Worm (Caenorhabditis elegans): Measurements from ENCODE around the gene srg-69.

The srg-69 gene

ce11 chrII:5358137-5358745 is 2.8 kb downstream of the srg-69 start, which contains the start of the genes F09E5.11 and bmy-1 (continued):
- TF ChIP-seq Y105C5A.15 (GFP tag; IDR thresholded peaks at IDR 0.05) (no peak), egl-43 (GFP tag; IDR thresholded peaks at IDR 0.05) (no peak), lin-1 (GFP tag; IDR thresholded peaks at IDR 0.05) (no peak), hlh-30 (tag; optimal IDR thresholded peaks at IDR 0.05; ENCODE audit: insufficient read depth) (peak; percentile 58), sdz-12 (GFP tag; optimal IDR thresholded peaks at IDR 0.05) (peak; percentile 27), zag-1 (tag; optimal IDR thresholded peaks at IDR 0.05) (no peak), nhr-237 (tag; optimal IDR thresholded peaks at IDR 0.05) (no peak), tag-97 (GFP tag; IDR thresholded peaks at IDR 0.05) (no peak), hmg-1.1 (GFP tag; IDR thresholded peaks at IDR 0.05) (peak; percentile 72), R02D3.7 (tag; optimal IDR thresholded peaks at IDR 0.05) (peak; percentile 93), unc-39 (tag; optimal IDR thresholded peaks at IDR 0.05) (no peak), madf-9 (GFP tag; conservative IDR thresholded peaks at IDR 0.05) (peak; percentile 67), egl-27 (tag; optimal IDR thresholded peaks at IDR 0.05) (no peak), nhr-28 (tag; optimal IDR thresholded peaks at IDR 0.05) (peak; percentile 53), saeg-2 (GFP tag; IDR thresholded peaks at IDR 0.05) (peak; percentile 60; the same call in 1 of the 2 replicates), daf-8 (GFP tag; IDR thresholded peaks at IDR 0.05) (no peak), ama-1 (optimal IDR thresholded peaks at IDR 0.05) (peak; percentile 19), ces-1 (GFP tag; optimal IDR thresholded peaks at IDR 0.05) (no peak), nhr-6 (tag; optimal IDR thresholded peaks at IDR 0.05) (peak; percentile 70), nhr-41 (GFP tag; IDR thresholded peaks at IDR 0.05) (no peak), lin-39 (tag; optimal IDR thresholded peaks at IDR 0.05) (no peak), pha-4 (GFP tag; IDR thresholded peaks at IDR 0.05) (peak; percentile 67), pha-4 (tag; optimal IDR thresholded peaks at IDR 0.05) (no peak), nhr-111 (GFP tag; optimal IDR thresholded peaks at IDR 0.05) (no peak), gei-8 (GFP tag; optimal IDR thresholded peaks at IDR 0.05) (no peak)

ce11 chrII:5359252-5359651 is 3.8 kb downstream of the srg-69 start, which contains the start of gene sec-6:
TSS of gene sec-6 (plus strand) at chrII:5359552.
- TF ChIP-seq nhr-111 (GFP tag; optimal IDR thresholded peaks at IDR 0.05) (no peak), unc-62 (GFP tag; optimal IDR thresholded peaks at IDR 0.05 in 1 of 2) (no peak), unc-62 (tag; optimal IDR thresholded peaks at IDR 0.05) (no peak), nhr-48 (tag; optimal IDR thresholded peaks at IDR 0.05) (no peak), mxl-3 (GFP tag; optimal IDR thresholded peaks at IDR 0.05) (no peak), nhr-41 (GFP tag; IDR thresholded peaks at IDR 0.05) (no peak)

ce11 chrII:5364516-5364915 is 9.0 kb downstream of the srg-69 start:
- TF ChIP-seq unc-62 (GFP tag; optimal IDR thresholded peaks at IDR 0.05 in 1 of 2) = peak in 1 of 2 experiments; percentile 90
- no peak for TF ChIP-seq unc-62 (tag; optimal IDR thresholded peaks at IDR 0.05)
- peak; percentile 22 for TF ChIP-seq aha-1 (tag)
- TF ChIP-seq ceh-62 (tag; optimal IDR thresholded peaks at IDR 0.05) = no peak

ce11 chrII:5365645-5366044 is 10.2 kb downstream of the srg-69 start, which contains the start of gene F09E5.16:
TSS of gene F09E5.16 (minus strand) at chrII:5365745.
- TF ChIP-seq hlh-30 (tag; optimal IDR thresholded peaks at IDR 0.05; ENCODE audit: insufficient read depth) (no peak), pqm-1 (tag; optimal IDR thresholded peaks at IDR 0.05) (no peak)

- TF ChIP-seq aha-1 (tag) (peak; percentile 3), D1046.2 (GFP tag; IDR thresholded peaks at IDR 0.05) (no peak)
Observed at ce11 chrII:5370641-5371040, 15.2 kb downstream of the srg-69 start, which contains the start of gene F09E5.12. TSS of gene F09E5.12 (minus strand) at chrII:5370741.
